Fruit fly (Drosophila melanogaster): ENCODE results near the gene CaMKI.

Gene CaMKI

dm6 chr4:443592-444257, 1.6 kb upstream of the CaMKI start, which contains the start of gene lgs:
Gene lgs, minus strand, starts transcription at chr4:443911.
- peak; percentile 16 for TF ChIP-seq CG4318 (GFP tag; optimal IDR thresholded peaks at IDR 0.05)
- TF ChIP-seq pdm3 (GFP tag; optimal IDR thresholded peaks at IDR 0.05), result no peak
- TF ChIP-seq lz (GFP tag; optimal IDR thresholded peaks at IDR 0.05), result peak; percentile 50
- peak; percentile 42 for TF ChIP-seq Sox14 (GFP tag; optimal IDR thresholded peaks at IDR 0.05)
- peak; percentile 50 for TF ChIP-seq Hr4 (GFP tag; optimal IDR thresholded peaks at IDR 0.05)
- no peak for TF ChIP-seq CG8632 (GFP tag; optimal IDR thresholded peaks at IDR 0.05)
- TF ChIP-seq cyc (GFP tag; optimal IDR thresholded peaks at IDR 0.05), result peak; percentile 23
- peak; percentile 21 for TF ChIP-seq OdsH (GFP tag; optimal IDR thresholded peaks at IDR 0.05)
- peak; percentile 55 for TF ChIP-seq CG10631 (GFP tag; optimal IDR thresholded peaks at IDR 0.05)
- peak; percentile 53 for TF ChIP-seq esn (GFP tag; optimal IDR thresholded peaks at IDR 0.05)
- TF ChIP-seq topi (GFP tag; optimal IDR thresholded peaks at IDR 0.05), result peak; percentile 32
- peak; percentile 37 for TF ChIP-seq CG3032 (tag; optimal IDR thresholded peaks at IDR 0.05)
- TF ChIP-seq acj6 (GFP tag; optimal IDR thresholded peaks at IDR 0.05), result peak; percentile 9
- peak; percentile 26 for TF ChIP-seq Ets96B (tag; optimal IDR thresholded peaks at IDR 0.05)
- TF ChIP-seq Lpt (GFP tag; optimal IDR thresholded peaks at IDR 0.05), result no peak
- TF ChIP-seq CG31627 (GFP tag; optimal IDR thresholded peaks at IDR 0.05), result peak; percentile 44
- no peak for TF ChIP-seq CG9139 (GFP tag; optimal IDR thresholded peaks at IDR 0.05)
- TF ChIP-seq Ets21C (GFP tag; optimal IDR thresholded peaks at IDR 0.05), result peak; percentile 21
- TF ChIP-seq Hr38 (GFP tag; optimal IDR thresholded peaks at IDR 0.05), result no peak
- TF ChIP-seq Met (GFP tag; optimal IDR thresholded peaks at IDR 0.05), result peak; percentile 37
- peak; percentile 52 for TF ChIP-seq Eip78C (GFP tag)

- TF ChIP-seq CG16779 (tag; optimal IDR thresholded peaks at IDR 0.05), result no peak
- peak; percentile 73 for TF ChIP-seq Eip78C (GFP tag)
- no peak for TF ChIP-seq CG7368 (GFP tag; optimal IDR thresholded peaks at IDR 0.05)
- peak; percentile 97 for TF ChIP-seq dsx (GFP tag; optimal IDR thresholded peaks at IDR 0.05; ENCODE audit: poor library complexity, severe bottlenecking)
- TF ChIP-seq ss (GFP tag; optimal IDR thresholded peaks at IDR 0.05), result peak; percentile 54 to 65
- TF ChIP-seq CG6854 (GFP tag; optimal IDR thresholded peaks at IDR 0.05), result peak; percentile 20
- peak; percentile 9 for TF ChIP-seq Hr4 (GFP tag; optimal IDR thresholded peaks at IDR 0.05)
- peak; percentile 34 for TF ChIP-seq Sox102F (GFP tag; optimal IDR thresholded peaks at IDR 0.05)
- peak; percentile 29 for TF ChIP-seq vri (GFP tag; optimal IDR thresholded peaks at IDR 0.05)
- peak; percentile 3 for TF ChIP-seq esn (GFP tag; optimal IDR thresholded peaks at IDR 0.05)
- peak; percentile 12 for TF ChIP-seq topi (GFP tag; optimal IDR thresholded peaks at IDR 0.05)
- TF ChIP-seq CG3919 (GFP tag; optimal IDR thresholded peaks at IDR 0.05), result no peak
These were observed 725 bp downstream of the CaMKI start for dm6 chr4:445931-446526.

- no peak for TF ChIP-seq fkh (GFP tag; optimal IDR thresholded peaks at IDR 0.05)
- no peak for TF ChIP-seq CG3919 (GFP tag; optimal IDR thresholded peaks at IDR 0.05)
- TF ChIP-seq fd85E (GFP tag; optimal IDR thresholded peaks at IDR 0.05), result no peak
- no peak for TF ChIP-seq dsx (GFP tag; optimal IDR thresholded peaks at IDR 0.05; ENCODE audit: poor library complexity, severe bottlenecking)
- TF ChIP-seq Hr39 (GFP tag; optimal IDR thresholded peaks at IDR 0.05), result no peak
These were observed 2.8 kb downstream of the CaMKI start for dm6 chr4:448126-448525.

dm6 chr4:448993-449392, 3.7 kb downstream of the CaMKI start:
- TF ChIP-seq achi (GFP tag; optimal IDR thresholded peaks at IDR 0.05) (no peak), Blimp-1 (GFP tag; optimal IDR thresholded peaks at IDR 0.05) (no peak), CG15336 (GFP tag; IDR thresholded peaks at IDR 0.05) (no peak), Ets21C (GFP tag; optimal IDR thresholded peaks at IDR 0.05) (no peak), cyc (GFP tag; optimal IDR thresholded peaks at IDR 0.05) (no peak), Sox15 (GFP tag; optimal IDR thresholded peaks at IDR 0.05) (no peak), OdsH (GFP tag; optimal IDR thresholded peaks at IDR 0.05) (no peak), CG10669 (GFP tag; optimal IDR thresholded peaks at IDR 0.05) (no peak), CG6808 (GFP tag; optimal IDR thresholded peaks at IDR 0.05) (no peak), CG3032 (tag; optimal IDR thresholded peaks at IDR 0.05) (no peak), topi (GFP tag; optimal IDR thresholded peaks at IDR 0.05) (no peak), CG11902 (GFP tag; optimal IDR thresholded peaks at IDR 0.05) (no peak), fd59A (GFP tag; optimal IDR thresholded peaks at IDR 0.05) (no peak)

All from whole organism, prepupa.